Fruit fly (Drosophila melanogaster): ENCODE measurements around the gene srw.

The srw gene

dm6 chr3L:4259102-4259558 is 24.1 kb downstream of the srw start, which contains the start of the genes CG15011 and CG1309 (continued):
- peak; percentile 78 for TF ChIP-seq CG13296 (GFP tag; optimal IDR thresholded peaks at IDR 0.05)
- TF ChIP-seq CG33557 (GFP tag; optimal IDR thresholded peaks at IDR 0.05), result peak; percentile 86
- peak; percentile 72 for TF ChIP-seq trh (GFP tag; optimal IDR thresholded peaks at IDR 0.05)
- no peak for TF ChIP-seq zf30C (GFP tag; optimal IDR thresholded peaks at IDR 0.05)
- peak; percentile 90 for TF ChIP-seq HLH54F (GFP tag; optimal IDR thresholded peaks at IDR 0.05)
- no peak for TF ChIP-seq sr (GFP tag; IDR thresholded peaks at IDR 0.05)
- TF ChIP-seq CG16779 (GFP tag; IDR thresholded peaks at IDR 0.05), result no peak
- TF ChIP-seq Chrac-16 (GFP tag; optimal IDR thresholded peaks at IDR 0.05), result peak; percentile 85
- peak; percentile 87 for TF ChIP-seq CG10543 (GFP tag; optimal IDR thresholded peaks at IDR 0.05)
- peak; percentile 84 for TF ChIP-seq CG12659 (GFP tag; optimal IDR thresholded peaks at IDR 0.05)
- TF ChIP-seq dmrt11E (tag; optimal IDR thresholded peaks at IDR 0.05), result peak; percentile 85
- peak; percentile 40 for TF ChIP-seq CG8281 (tag; optimal IDR thresholded peaks at IDR 0.05)
- no peak for TF ChIP-seq BtbVII (GFP tag; optimal IDR thresholded peaks at IDR 0.05)
- TF ChIP-seq CG3726 (GFP tag; IDR thresholded peaks at IDR 0.05), result peak; percentile 64; the same call in 2 of the 3 replicates
- peak; percentile 28 for TF ChIP-seq CG4707 (GFP tag; optimal IDR thresholded peaks at IDR 0.05)
- peak; percentile 64; the same call in 1 of the 2 replicates for TF ChIP-seq CG13287 (GFP tag; IDR thresholded peaks at IDR 0.05; ENCODE audit: partially characterized antibody)
- TF ChIP-seq exex (tag; optimal IDR thresholded peaks at IDR 0.05), result peak; percentile 84
- TF ChIP-seq Six4 (GFP tag; optimal IDR thresholded peaks at IDR 0.05), result peak; percentile 79
- peak; percentile 76 for TF ChIP-seq CG2116 (GFP tag; optimal IDR thresholded peaks at IDR 0.05)
- TF ChIP-seq tup (GFP tag; optimal IDR thresholded peaks at IDR 0.05), result peak; percentile 31
- TF ChIP-seq B-H2 (GFP tag; optimal IDR thresholded peaks at IDR 0.05), result peak; percentile 86
- no peak for TF ChIP-seq CG4360 (GFP tag; IDR thresholded peaks at IDR 0.05)
- peak; percentile 90 for TF ChIP-seq Xbp1 (GFP tag; optimal IDR thresholded peaks at IDR 0.05)
- TF ChIP-seq CG11085 (GFP tag; IDR thresholded peaks at IDR 0.05), result no peak
- TF ChIP-seq CG8359 (GFP tag; optimal IDR thresholded peaks at IDR 0.05; ENCODE audit: borderline replicate concordance), result no peak
- TF ChIP-seq repo (GFP tag; optimal IDR thresholded peaks at IDR 0.05), result peak; percentile 74
- peak; percentile 65 for TF ChIP-seq CG11398 (GFP tag; optimal IDR thresholded peaks at IDR 0.05)
- TF ChIP-seq CG6854 (GFP tag; optimal IDR thresholded peaks at IDR 0.05), result no peak
- TF ChIP-seq CG2678 (tag; optimal IDR thresholded peaks at IDR 0.05), result peak; percentile 87
- peak; percentile 63 for TF ChIP-seq crc (GFP tag; optimal IDR thresholded peaks at IDR 0.05)
- TF ChIP-seq CG14965 (GFP tag; optimal IDR thresholded peaks at IDR 0.05; ENCODE audit: borderline replicate concordance), result no peak
- TF ChIP-seq h (optimal IDR thresholded peaks at IDR 0.05), result no peak
- TF ChIP-seq CG10979 (tag; optimal IDR thresholded peaks at IDR 0.05), result peak; percentile 81
- peak; percentile 36 for TF ChIP-seq Hand (GFP tag; optimal IDR thresholded peaks at IDR 0.05)
- TF ChIP-seq bab2 (GFP tag; optimal IDR thresholded peaks at IDR 0.05), result peak; percentile 87
- no peak for TF ChIP-seq ftz-f1 (GFP tag; optimal IDR thresholded peaks at IDR 0.05)
- TF ChIP-seq CG12744 (GFP tag; optimal IDR thresholded peaks at IDR 0.05), result peak; percentile 82
- TF ChIP-seq HLHmδ (GFP tag; optimal IDR thresholded peaks at IDR 0.05), result no peak
- TF ChIP-seq CG14710 (tag; optimal IDR thresholded peaks at IDR 0.05), result peak; percentile 92
- no peak for TF ChIP-seq Ravus (GFP tag; IDR thresholded peaks at IDR 0.05)
- peak; percentile 81 for TF ChIP-seq fu2 (GFP tag; optimal IDR thresholded peaks at IDR 0.05)
- TF ChIP-seq CG17802 (tag; optimal IDR thresholded peaks at IDR 0.05), result peak; percentile 37
- TF ChIP-seq Hmr (GFP tag; optimal IDR thresholded peaks at IDR 0.05), result peak; percentile 81
- peak; percentile 41; the same call in 1 of the 3 replicates for TF ChIP-seq CG11560 (tag; IDR thresholded peaks at IDR 0.05)
- 0 out of 3 replicates have a peak, but pooled peaks have one; percentile 23 for TF ChIP-seq CG2199 (GFP tag; IDR thresholded peaks at IDR 0.05)
- peak; percentile 75 for TF ChIP-seq CG18764 (GFP tag; optimal IDR thresholded peaks at IDR 0.05)
- TF ChIP-seq CG7987 (GFP tag; optimal IDR thresholded peaks at IDR 0.05), result peak; percentile 45
- TF ChIP-seq CG11456 (GFP tag; IDR thresholded peaks at IDR 0.05), result peak; percentile 75; the same call in 2 of the 3 replicates
- peak; percentile 66 for TF ChIP-seq Taf1 (GFP tag; IDR thresholded peaks at IDR 0.05)
- peak; percentile 33 to 83 for TF ChIP-seq bsh (GFP tag; optimal IDR thresholded peaks at IDR 0.05)
